Worm (Caenorhabditis elegans) whole organism, L4/young adult: ENCODE data around the gene wrt-2.

Experiments used
- W03F9.2 ChIP-seq: fragments of 150-350 bp; optimal IDR thresholded peaks from 2 replicates; lab custom pipeline; 2014; ENCODE audit warnings: missing biosample characterization, missing genetic modification characterization
- dao-5 ChIP-seq: sonication (generic microtip); optimal IDR thresholded peaks from 2 replicates; lab custom pipeline; 2016; ENCODE audit warnings: missing genotype, missing genetic modification characterization, moderate library complexity, missing compliant biosample characterization
- him-1 ChIP-seq: sonication (generic microtip); optimal IDR thresholded peaks from 2 replicates; lab custom pipeline; 2016; ENCODE audit warnings: missing genotype, missing genetic modification reagents, missing genetic modification characterization, missing compliant biosample characterization

DNA sequence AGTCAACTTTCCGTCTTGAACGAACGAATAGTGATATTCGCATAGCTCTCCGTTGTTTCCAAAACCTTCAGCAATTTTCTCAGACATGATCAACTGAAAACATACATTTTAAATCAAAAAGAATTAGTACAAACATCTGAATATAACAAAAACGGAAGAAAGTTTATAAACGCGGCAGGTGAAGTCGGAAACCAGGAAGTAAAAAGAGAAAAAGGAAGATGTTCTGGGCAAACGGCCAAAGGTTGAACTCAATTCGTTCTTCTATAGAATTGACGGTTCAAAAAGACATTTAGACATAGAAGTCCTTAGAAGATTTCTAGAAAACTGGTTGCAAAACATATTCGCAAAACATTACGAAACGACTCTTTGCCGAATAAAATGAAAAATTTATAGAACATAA lies 6.9 kb downstream of the wrt-2 start, which contains the start of gene F52E4.5:
- no peak for TF ChIP-seq dao-5 (tag; lab: Kevin White, UChicago)
- TF ChIP-seq him-1, result no peak
- TF ChIP-seq W03F9.2 (tag; lab: Kevin White, UChicago), result no peak
